Worm (Caenorhabditis elegans): ENCODE measurements around the gene svop-1.

DNA sequence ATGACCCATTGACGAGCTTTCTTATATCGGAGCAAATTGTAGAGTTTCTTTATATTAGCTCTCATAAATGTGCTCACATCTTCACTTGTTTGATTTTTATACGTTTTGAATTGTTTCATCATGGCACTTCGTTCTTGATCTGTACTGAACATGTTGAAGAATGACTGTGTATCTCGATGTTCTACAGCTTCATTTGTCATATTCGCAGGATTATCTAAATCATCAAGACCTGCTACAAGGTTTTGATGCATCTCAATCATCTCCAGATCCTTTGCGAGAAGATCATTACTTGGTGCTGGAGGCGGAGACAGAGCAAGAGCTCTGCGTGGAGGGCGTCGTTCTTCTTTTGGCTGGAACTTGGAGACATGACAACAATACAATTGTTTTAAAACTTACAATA is 18.0 kb upstream of the svop-1 start:
- no peak for TF ChIP-seq dao-5 (tag; optimal IDR thresholded peaks at IDR 0.05)
- TF ChIP-seq him-1 (tag; optimal IDR thresholded peaks at IDR 0.05) = no peak
- TF ChIP-seq W03F9.2 (tag; optimal IDR thresholded peaks at IDR 0.05) = no peak

Measured in whole organism, L4/young adult.